Fruit fly (Drosophila melanogaster) whole organism, embryonic: ENCODE data around the gene sbr.

Experiments
- Blimp-1 ChIP-seq: fragments of 200-800 bp; sonication (Bioruptor generic); optimal IDR thresholded peaks from 3 replicates; lab custom pipeline; 2018; ENCODE audit warnings: missing biosample characterization, missing genetic modification characterization, mild to moderate bottlenecking, moderate library complexity, missing genetic modification reagents
- CG10321 ChIP-seq: fragments of 200-800 bp; sonication (Bioruptor generic); IDR thresholded peaks from 2 replicates; pipeline ENCODE4 v1.3.6; 2022; ENCODE audit warnings: missing biosample characterization, missing genetic modification characterization
- CG10654 ChIP-seq: fragments of 200-800 bp; sonication (Bioruptor generic); optimal IDR thresholded peaks from 2 replicates; lab custom pipeline; 2016; ENCODE audit warnings: missing biosample characterization, missing genetic modification characterization
- CG11398 ChIP-seq: fragments of 200-800 bp; sonication (Bioruptor generic); optimal IDR thresholded peaks from 2 replicates; lab custom pipeline; 2016; ENCODE audit warnings: missing biosample characterization, missing genetic modification characterization
- CG12071 ChIP-seq: fragments of 200-800 bp; sonication (Bioruptor generic); optimal IDR thresholded peaks from 3 replicates; lab custom pipeline; 2018; ENCODE audit warnings: missing biosample characterization, mild to moderate bottlenecking, missing genetic modification characterization
- CG14014 ChIP-seq: fragments of 200-800 bp; sonication (Bioruptor generic); IDR thresholded peaks from 2 replicates; pipeline ENCODE4 v1.3.6; 2022; ENCODE audit warnings: missing biosample characterization, missing genetic modification characterization
- CG15269 ChIP-seq: fragments of 200-800 bp; sonication (Bioruptor generic); optimal IDR thresholded peaks from 2 replicates; lab custom pipeline; 2018; ENCODE audit warnings: missing biosample characterization, mild to moderate bottlenecking, missing genetic modification characterization, moderate library complexity
- CG1529 ChIP-seq: fragments of 200-800 bp; sonication (Bioruptor generic); optimal IDR thresholded peaks from 3 replicates; lab custom pipeline; 2018; ENCODE audit warnings: missing biosample characterization, missing genetic modification characterization
- CG15601 ChIP-seq: fragments of 200-800 bp; sonication (Bioruptor generic); optimal IDR thresholded peaks from 3 replicates; lab custom pipeline; 2019; ENCODE audit warnings: missing biosample characterization, mild to moderate bottlenecking, missing genetic modification characterization, moderate library complexity
- CG15696 ChIP-seq: fragments of 200-800 bp; sonication (Bioruptor generic); optimal IDR thresholded peaks from 2 replicates; lab custom pipeline; 2019; ENCODE audit warnings: missing biosample characterization, mild to moderate bottlenecking, missing genetic modification characterization, moderate library complexity
- CG1603 ChIP-seq: fragments of 200-800 bp; sonication (Bioruptor generic); optimal IDR thresholded peaks from 2 replicates; lab custom pipeline; 2019; ENCODE audit warnings: missing biosample characterization, mild to moderate bottlenecking, missing genetic modification characterization, moderate library complexity
- CG17912 ChIP-seq: fragments of 200-800 bp; sonication (Bioruptor generic); optimal IDR thresholded peaks from 2 replicates; lab custom pipeline; 2018; ENCODE audit warnings: missing biosample characterization, mild to moderate bottlenecking, missing genetic modification characterization
- CG1832 ChIP-seq: fragments of 200-800 bp; sonication (Bioruptor generic); optimal IDR thresholded peaks from 2 replicates; lab custom pipeline; 2017; ENCODE audit warnings: missing biosample characterization, mild to moderate bottlenecking, missing genetic modification characterization, inconsistent platforms
- CG18619 ChIP-seq: fragments of 200-800 bp; sonication (Bioruptor generic); optimal IDR thresholded peaks from 3 replicates; lab custom pipeline; 2017; ENCODE audit warnings: missing biosample characterization, mild to moderate bottlenecking, missing genetic modification characterization
- CG30020 ChIP-seq: fragments of 200-800 bp; optimal IDR thresholded peaks from 2 replicates; lab custom pipeline; 2019; ENCODE audit warnings: missing biosample characterization, mild to moderate bottlenecking, missing genetic modification characterization, moderate library complexity
- CG3281 ChIP-seq: fragments of 200-800 bp; sonication (Bioruptor generic); optimal IDR thresholded peaks from 3 replicates; lab custom pipeline; 2017; ENCODE audit warnings: missing biosample characterization, mild to moderate bottlenecking, missing genetic modification characterization
- CG42726 ChIP-seq: fragments of 200-800 bp; sonication (Bioruptor generic); IDR thresholded peaks from 2 replicates; pipeline ENCODE4 v1.3.6; 2022; ENCODE audit warnings: missing biosample characterization, missing genetic modification characterization; ENCODE audit not compliant: partially characterized antibody
- CG43689 ChIP-seq: fragments of 200-800 bp; sonication (Bioruptor generic); IDR thresholded peaks from 2 replicates; pipeline ENCODE4 v1.3.6; 2022; ENCODE audit warnings: missing biosample characterization, missing genetic modification characterization
- CG6654 ChIP-seq: fragments of 200-800 bp; sonication (Bioruptor generic); optimal IDR thresholded peaks from 2 replicates; lab custom pipeline; 2017; ENCODE audit warnings: missing biosample characterization, mild to moderate bottlenecking, missing genetic modification characterization
- CG6683 ChIP-seq: fragments of 200-800 bp; sonication (Bioruptor generic); optimal IDR thresholded peaks from 2 replicates; lab custom pipeline; 2017; ENCODE audit warnings: missing biosample characterization, mild to moderate bottlenecking, missing genetic modification characterization, missing genetic modification reagents
- CG7372 ChIP-seq: fragments of 200-800 bp; sonication (Bioruptor generic); IDR thresholded peaks from 2 replicates; pipeline ENCODE4 v1.3.6; 2022; ENCODE audit warnings: missing biosample characterization, missing genetic modification characterization
- CG7786 ChIP-seq: fragments of 200-800 bp; sonication (Bioruptor generic); optimal IDR thresholded peaks from 2 replicates; lab custom pipeline; 2016; ENCODE audit warnings: missing biosample characterization, missing genetic modification characterization
- CG8478 ChIP-seq: fragments of >200 bp; optimal IDR thresholded peaks from 2 replicates; lab custom pipeline; 2018
- CHES-1-like ChIP-seq: fragments of 200-800 bp; sonication (Bioruptor generic); optimal IDR thresholded peaks from 2 replicates; lab custom pipeline; 2016; ENCODE audit warnings: missing biosample characterization, missing genetic modification characterization
- Dref ChIP-seq: fragments of 200-800 bp; sonication (Bioruptor generic); IDR thresholded peaks from 2 replicates; pipeline ENCODE4 v1.3.6; 2022; ENCODE audit warnings: missing biosample characterization, missing genetic modification characterization
- E2f1 ChIP-seq: fragments of 200-800 bp; sonication (Bioruptor generic); IDR thresholded peaks from 2 replicates; pipeline ENCODE4 v1.3.6; 2022; ENCODE audit warnings: missing biosample characterization, missing genetic modification characterization
- Eip74EF ChIP-seq, 2 experiments: fragments of 200-800 bp in 1 of 2; fragments of >200 bp in 1 of 2; sonication (Bioruptor generic) in 1 of 2; optimal IDR thresholded peaks; 2 replicates each; lab custom pipeline; 2017 to 2019; ENCODE audit warnings: missing biosample characterization in 2 of 2, missing genetic modification characterization in 2 of 2, mild to moderate bottlenecking in 1 of 2, moderate library complexity in 1 of 2
- Gsc ChIP-seq: fragments of 200-800 bp; sonication (Bioruptor generic); IDR thresholded peaks from 2 replicates; pipeline ENCODE4 v1.3.6; 2022; ENCODE audit warnings: missing biosample characterization, missing genetic modification characterization
- HLH3B ChIP-seq: fragments of 200-800 bp; sonication (Bioruptor generic); IDR thresholded peaks from 2 replicates; pipeline ENCODE4 v1.3.6; 2022; ENCODE audit warnings: missing biosample characterization, missing genetic modification characterization
- HLH4C ChIP-seq: fragments of 200-800 bp; sonication (Bioruptor generic); IDR thresholded peaks from 3 replicates; pipeline ENCODE4 v1.3.6; 2022; ENCODE audit warnings: missing biosample characterization, missing genetic modification characterization; ENCODE audit not compliant: partially characterized antibody
- NfI ChIP-seq: fragments of 200-800 bp; sonication (Bioruptor generic); optimal IDR thresholded peaks from 3 replicates; lab custom pipeline; 2018; ENCODE audit warnings: missing biosample characterization, mild to moderate bottlenecking, missing genetic modification characterization, moderate library complexity
- Sin3A ChIP-seq: fragments of >200 bp; optimal IDR thresholded peaks from 2 replicates; lab custom pipeline; 2018
- ac ChIP-seq: fragments of 200-800 bp; sonication (Bioruptor generic); optimal IDR thresholded peaks from 3 replicates; lab custom pipeline; 2017; ENCODE audit warnings: missing biosample characterization, mild to moderate bottlenecking, missing genetic modification characterization
- amos ChIP-seq: fragments of 200-800 bp; sonication (Bioruptor generic); IDR thresholded peaks from 2 replicates; pipeline ENCODE4 v1.3.6; 2022; ENCODE audit warnings: missing biosample characterization, missing genetic modification characterization; ENCODE audit not compliant: partially characterized antibody
- ci ChIP-seq: fragments of 200-800 bp; sonication (Bioruptor generic); IDR thresholded peaks from 3 replicates; pipeline ENCODE4 v1.3.6; 2022; ENCODE audit warnings: missing biosample characterization, missing genetic modification characterization
- eyg ChIP-seq: fragments of 200-800 bp; sonication (Bioruptor generic); optimal IDR thresholded peaks from 3 replicates; lab custom pipeline; 2016; ENCODE audit warnings: missing biosample characterization, missing genetic modification characterization
- gcm ChIP-seq: fragments of 200-800 bp; sonication (Bioruptor generic); optimal IDR thresholded peaks from 2 replicates; lab custom pipeline; 2019; ENCODE audit warnings: missing biosample characterization, mild to moderate bottlenecking, missing genetic modification characterization, moderate library complexity
- gro ChIP-seq: fragments of 200-800 bp; sonication (Bioruptor generic); optimal IDR thresholded peaks from 2 replicates; lab custom pipeline; 2016; ENCODE audit warnings: missing biosample characterization, missing genetic modification characterization
- hkb ChIP-seq, 2 experiments: fragments of 200-800 bp in 1 of 2; fragments of >200 bp in 1 of 2; sonication (Bioruptor generic) in 1 of 2; IDR thresholded peaks in 1 of 2; optimal IDR thresholded peaks in 1 of 2; 2 replicates each; pipeline versions ENCODE4 v1.3.6 to Lab custom; 2017 to 2022; ENCODE audit warnings: missing biosample characterization in 1 of 2, missing genetic modification characterization in 1 of 2
- p53 ChIP-seq: fragments of 200-800 bp; sonication (Bioruptor generic); optimal IDR thresholded peaks from 2 replicates; lab custom pipeline; 2016; ENCODE audit warnings: missing biosample characterization, missing genetic modification characterization
- pho ChIP-seq: fragments of 200-800 bp; sonication (Bioruptor generic); optimal IDR thresholded peaks from 2 replicates; lab custom pipeline; 2016; ENCODE audit warnings: missing biosample characterization, missing genetic modification characterization
- sd ChIP-seq: fragments of 200-800 bp; sonication (Bioruptor generic); optimal IDR thresholded peaks from 3 replicates; lab custom pipeline; 2018; ENCODE audit warnings: missing biosample characterization, mild to moderate bottlenecking, missing genetic modification characterization, moderate library complexity
- slbo ChIP-seq: fragments of 200-800 bp; sonication (Bioruptor generic); IDR thresholded peaks from 2 replicates; pipeline ENCODE4 v1.3.6; 2022; ENCODE audit warnings: missing biosample characterization, missing genetic modification characterization
- so ChIP-seq: fragments of 200-800 bp; sonication (Bioruptor generic); IDR thresholded peaks from 3 replicates; pipeline ENCODE4 v1.3.6; 2022; ENCODE audit warnings: missing biosample characterization, missing genetic modification characterization
- tll ChIP-seq, 2 experiments: fragments of 200-800 bp in 1 of 2; fragments of >200 bp in 1 of 2; sonication (Bioruptor generic) in 1 of 2; optimal IDR thresholded peaks; 2 replicates each; lab custom pipeline; 2017 to 2019; ENCODE audit warnings: missing biosample characterization in 2 of 2, missing genetic modification characterization in 2 of 2, mild to moderate bottlenecking in 1 of 2, moderate library complexity in 1 of 2
- unc-4 ChIP-seq: fragments of 200-800 bp; sonication (Bioruptor generic); IDR thresholded peaks from 2 replicates; pipeline ENCODE4 v1.3.6; 2022; ENCODE audit warnings: missing biosample characterization, missing genetic modification characterization; ENCODE audit not compliant: partially characterized antibody
- usp ChIP-seq: fragments of >200 bp; optimal IDR thresholded peaks from 2 replicates; lab custom pipeline; 2017; ENCODE audit warnings: missing biosample characterization, missing genetic modification characterization
- zen2 ChIP-seq: fragments of 200-800 bp; sonication (Bioruptor generic); IDR thresholded peaks from 3 replicates; pipeline ENCODE4 v1.3.6; 2022; ENCODE audit warnings: missing biosample characterization, missing genetic modification characterization; ENCODE audit not compliant: partially characterized antibody

Gene sbr

DNA sequence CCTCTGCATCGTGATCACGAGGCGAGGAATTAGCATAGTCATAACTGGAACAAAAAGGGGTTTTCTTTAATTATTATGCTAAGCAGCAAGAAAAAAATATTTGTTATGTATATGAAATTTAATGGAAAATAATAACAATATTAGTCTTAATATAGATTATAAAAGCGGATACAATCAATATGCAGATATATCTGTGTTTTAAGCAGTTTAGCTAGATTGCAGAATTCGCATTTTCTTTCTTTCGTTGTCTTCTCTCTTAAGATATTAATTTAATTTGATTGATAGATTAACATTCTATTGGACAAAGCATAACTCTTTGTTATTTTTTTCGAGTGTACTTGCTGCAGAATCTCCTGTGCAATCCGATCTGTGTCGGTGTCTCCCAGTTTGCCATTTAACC, 19.6 kb downstream of the sbr start:
- TF ChIP-seq ci (GFP tag; lab: Robert Waterston, UW) (no peak), HLH4C (no peak), ac (GFP tag; lab: Kevin White, UChicago) (no peak), HLH3B (GFP tag; lab: Robert Waterston, UW) (no peak), slbo (GFP tag; lab: Robert Waterston, UW) (no peak), hkb (optimal IDR thresholded peaks at IDR 0.05; lab: Kevin White, UChicago) (no peak), hkb (GFP tag; IDR thresholded peaks at IDR 0.05; lab: Robert Waterston, UW) (no peak), CG8478 (lab: Kevin White, UChicago) (no peak), CG15269 (no peak), Eip74EF (GFP tag; optimal IDR thresholded peaks at IDR 0.05; lab: Kevin White, UChicago) (no peak), CG6683 (no peak), gcm (GFP tag; lab: Kevin White, UChicago) (no peak), Dref (GFP tag; lab: Robert Waterston, UW) (no peak), CG17912 (GFP tag; lab: Kevin White, UChicago) (no peak), CG1529 (GFP tag; lab: Kevin White, UChicago) (no peak), CG18619 (GFP tag; lab: Kevin White, UChicago) (no peak), CG6654 (no peak), CG12071 (GFP tag; lab: Kevin White, UChicago) (no peak), CG14014 (GFP tag; lab: Robert Waterston, UW) (no peak)

DNA sequence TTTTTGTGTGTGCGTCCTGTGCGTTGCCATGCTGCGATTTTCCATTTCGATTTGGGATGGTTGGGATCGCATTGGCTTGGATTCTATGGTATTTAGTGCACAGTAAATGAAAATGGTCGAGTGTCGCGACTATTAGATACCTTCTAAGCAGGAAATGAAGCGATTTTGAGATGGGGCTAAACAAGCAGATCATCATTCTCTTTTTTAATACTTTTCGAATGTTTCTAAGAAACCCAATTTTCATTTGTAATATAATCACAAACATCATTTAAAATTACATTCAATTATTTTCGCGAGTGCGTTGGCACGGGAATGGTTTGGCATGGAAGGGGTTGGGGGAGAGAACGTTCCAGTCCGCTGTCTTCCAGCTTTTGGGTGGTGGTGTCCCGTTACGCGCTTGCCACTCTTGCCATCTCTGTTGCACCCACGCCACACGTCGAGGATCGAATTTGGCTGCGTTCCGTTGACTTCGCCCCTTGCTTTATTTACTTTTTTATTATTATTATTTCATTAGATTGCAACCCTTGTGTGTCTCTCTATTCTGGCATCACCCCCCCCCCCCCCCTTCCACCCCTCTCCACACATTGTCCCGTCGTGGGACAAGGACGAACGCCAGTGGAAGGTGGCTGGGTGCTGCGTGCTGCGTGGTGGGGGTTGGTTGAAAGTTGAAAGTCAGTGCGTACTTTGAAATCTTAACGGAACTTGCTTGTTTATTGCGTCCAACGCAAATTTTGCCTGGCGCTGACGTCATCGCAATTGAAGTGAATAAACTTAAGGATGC, 21.4 kb downstream of the sbr start:
- TF ChIP-seq CG11398 (no peak), amos (GFP tag; lab: Robert Waterston, UW) (no peak), p53 (GFP tag; lab: Kevin White, UChicago) (no peak), CG3281 (no peak), eyg (GFP tag; lab: Kevin White, UChicago) (no peak), unc-4 (GFP tag; lab: Robert Waterston, UW) (no peak), CG1832 (GFP tag; lab: Kevin White, UChicago) (peak; percentile 33), CG30020 (tag; lab: Kevin White, UChicago) (no peak), CHES-1-like (GFP tag; lab: Kevin White, UChicago) (no peak), CG15601 (tag; lab: Kevin White, UChicago) (peak; percentile 4), so (GFP tag; lab: Robert Waterston, UW) (no peak), CG42726 (GFP tag; lab: Robert Waterston, UW) (no peak), CG7372 (no peak), Blimp-1 (peak; percentile 41), CG18619 (GFP tag; lab: Kevin White, UChicago) (peak; percentile 39), CG10321 (no peak), pho (no peak), sd (no peak), CG15696 (no peak), tll (GFP tag; optimal IDR thresholded peaks at IDR 0.05; lab: Kevin White, UChicago) (no peak), NfI (no peak), ac (GFP tag; lab: Kevin White, UChicago) (no peak), usp (GFP tag; lab: Kevin White, UChicago) (no peak), zen2 (no peak), E2f1 (GFP tag; lab: Robert Waterston, UW) (peak; percentile 7; the same call in 1 of the 2 replicates), CG10654 (no peak), Sin3A (lab: Kevin White, UChicago) (no peak), Gsc (GFP tag; lab: Robert Waterston, UW) (no peak), gro (GFP tag; lab: Kevin White, UChicago) (no peak), CG1603 (peak; percentile 68), CG7786 (GFP tag; lab: Kevin White, UChicago) (peak; percentile 10), CG43689 (no peak)
